Worm (Caenorhabditis elegans): Measurements from ENCODE around the gene dylt-2.

Gene dylt-2

ce11 chrX:8971461-8971860 is 31.5 kb upstream of the dylt-2 start (continued):
- TF ChIP-seq fos-1 (tag; optimal IDR thresholded peaks at IDR 0.05) (peak; percentile 61), lin-39 (tag; optimal IDR thresholded peaks at IDR 0.05) (no peak), mab-5 (tag; optimal IDR thresholded peaks at IDR 0.05) (no peak), sma-9 (GFP tag; optimal IDR thresholded peaks at IDR 0.05) (peak; percentile 50), sma-9 (tag; optimal IDR thresholded peaks at IDR 0.05) (no peak), blmp-1 (tag; optimal IDR thresholded peaks at IDR 0.05; ENCODE audit: insufficient read depth) (no peak), zag-1 (tag; optimal IDR thresholded peaks at IDR 0.05) (no peak), nhr-77 (tag; optimal IDR thresholded peaks at IDR 0.05) (no peak), C34F6.9 (tag; optimal IDR thresholded peaks at IDR 0.05) (no peak), ZK546.5 (tag; optimal IDR thresholded peaks at IDR 0.05) (no peak), lsy-2 (tag; optimal IDR thresholded peaks at IDR 0.05) (peak; percentile 19 to 36), nhr-10 (tag; optimal IDR thresholded peaks at IDR 0.05) (no peak), nhr-129 (tag; optimal IDR thresholded peaks at IDR 0.05) (peak; percentile 63), nhr-6 (tag; optimal IDR thresholded peaks at IDR 0.05) (no peak)

ce11 chrX:8969111-8970048 is 29.4 kb upstream of the dylt-2 start:
- TF ChIP-seq fos-1 (tag; optimal IDR thresholded peaks at IDR 0.05) (peak; percentile 36), nhr-21 (tag; optimal IDR thresholded peaks at IDR 0.05) (peak; percentile 52), peb-1 (tag; optimal IDR thresholded peaks at IDR 0.05) (no peak), lin-13 (GFP tag; optimal IDR thresholded peaks at IDR 0.05) (no peak), nhr-77 (tag; optimal IDR thresholded peaks at IDR 0.05) (no peak), alr-1 (tag; optimal IDR thresholded peaks at IDR 0.05) (no peak), unc-55 (GFP tag; optimal IDR thresholded peaks at IDR 0.05) (peak; percentile 51), Y55F3AM.14 (GFP tag; optimal IDR thresholded peaks at IDR 0.05) (peak; percentile 45), gmeb-1 (tag; optimal IDR thresholded peaks at IDR 0.05) (no peak), zag-1 (tag; optimal IDR thresholded peaks at IDR 0.05) (no peak), nhr-129 (tag; optimal IDR thresholded peaks at IDR 0.05) (no peak), mbf-1 (tag; optimal IDR thresholded peaks at IDR 0.05) (no peak), mab-5 (tag; optimal IDR thresholded peaks at IDR 0.05) (no peak), sma-3 (GFP tag; optimal IDR thresholded peaks at IDR 0.05) (peak; percentile 47), snpc-4 (tag; optimal IDR thresholded peaks at IDR 0.05) (no peak), nhr-11 (tag; optimal IDR thresholded peaks at IDR 0.05) (no peak), unc-39 (tag; optimal IDR thresholded peaks at IDR 0.05) (no peak), elt-3 (tag; optimal IDR thresholded peaks at IDR 0.05) (no peak), lin-11 (tag; optimal IDR thresholded peaks at IDR 0.05) (no peak), nhr-12 (tag; optimal IDR thresholded peaks at IDR 0.05) (no peak), egl-27 (tag; optimal IDR thresholded peaks at IDR 0.05) (no peak), R02D3.7 (tag; optimal IDR thresholded peaks at IDR 0.05) (no peak), ztf-11 (tag; optimal IDR thresholded peaks at IDR 0.05) (no peak), nhr-6 (tag; optimal IDR thresholded peaks at IDR 0.05) (no peak), crh-2 (tag; optimal IDR thresholded peaks at IDR 0.05) (no peak), nhr-237 (tag; optimal IDR thresholded peaks at IDR 0.05) (no peak), nhr-23 (tag; optimal IDR thresholded peaks at IDR 0.05) (no peak), aly-2 (tag; optimal IDR thresholded peaks at IDR 0.05) (no peak), elt-1 (tag; optimal IDR thresholded peaks at IDR 0.05) (no peak), mdl-1 (tag; optimal IDR thresholded peaks at IDR 0.05) (no peak), nhr-10 (tag; optimal IDR thresholded peaks at IDR 0.05) (no peak), ama-1 (optimal IDR thresholded peaks at IDR 0.05) (no peak), C34F6.9 (tag; optimal IDR thresholded peaks at IDR 0.05) (no peak), skn-1 (tag; optimal IDR thresholded peaks at IDR 0.05) (no peak), F13H6.1 (tag; optimal IDR thresholded peaks at IDR 0.05) (no peak), lsy-2 (tag; optimal IDR thresholded peaks at IDR 0.05) (no peak), ceh-82 (tag; optimal IDR thresholded peaks at IDR 0.05) (no peak), dmd-4 (tag; optimal IDR thresholded peaks at IDR 0.05) (no peak), blmp-1 (tag; optimal IDR thresholded peaks at IDR 0.05; ENCODE audit: insufficient read depth) (no peak), ZK546.5 (tag; optimal IDR thresholded peaks at IDR 0.05) (no peak), lin-39 (tag; optimal IDR thresholded peaks at IDR 0.05) (no peak), ceh-16 (tag; optimal IDR thresholded peaks at IDR 0.05) (no peak), sem-4 (tag; optimal IDR thresholded peaks at IDR 0.05) (no peak), ztf-4 (tag; optimal IDR thresholded peaks at IDR 0.05) (no peak), unc-62 (GFP tag; optimal IDR thresholded peaks at IDR 0.05) (no peak), sma-9 (GFP tag; optimal IDR thresholded peaks at IDR 0.05) (no peak), sma-9 (tag; optimal IDR thresholded peaks at IDR 0.05) (no peak), nhr-25 (tag; optimal IDR thresholded peaks at IDR 0.05) (peak; percentile 29)

All from whole organism, L2 larva.